Fruit fly (Drosophila melanogaster) whole organism: Measurements from ENCODE around the gene Scox.

Source experiments
- CG8478 ChIP-seq: fragments of >200 bp; optimal IDR thresholded peaks from 2 replicates; lab custom pipeline; 2018; ENCODE audit warnings: inconsistent platforms
- Dll ChIP-seq: fragments of >200 bp; optimal IDR thresholded peaks from 2 replicates; lab custom pipeline; 2017
- EcR ChIP-seq, 2 experiments: fragments of >200 bp; optimal IDR thresholded peaks; 2 replicates each; lab custom pipeline; 2017; ENCODE audit warnings: missing biosample characterization in 2 of 2, missing genetic modification characterization in 2 of 2, missing genetic modification reagents in 2 of 2
- pan ChIP-seq: fragments of >200 bp; optimal IDR thresholded peaks from 2 replicates; lab custom pipeline; 2017
- psq ChIP-seq: fragments of >200 bp; optimal IDR thresholded peaks from 2 replicates; lab custom pipeline; 2017
- usp ChIP-seq: fragments of >200 bp; optimal IDR thresholded peaks from 2 replicates; lab custom pipeline; 2017; ENCODE audit warnings: missing biosample characterization, missing genetic modification characterization, mixed read lengths

DNA sequence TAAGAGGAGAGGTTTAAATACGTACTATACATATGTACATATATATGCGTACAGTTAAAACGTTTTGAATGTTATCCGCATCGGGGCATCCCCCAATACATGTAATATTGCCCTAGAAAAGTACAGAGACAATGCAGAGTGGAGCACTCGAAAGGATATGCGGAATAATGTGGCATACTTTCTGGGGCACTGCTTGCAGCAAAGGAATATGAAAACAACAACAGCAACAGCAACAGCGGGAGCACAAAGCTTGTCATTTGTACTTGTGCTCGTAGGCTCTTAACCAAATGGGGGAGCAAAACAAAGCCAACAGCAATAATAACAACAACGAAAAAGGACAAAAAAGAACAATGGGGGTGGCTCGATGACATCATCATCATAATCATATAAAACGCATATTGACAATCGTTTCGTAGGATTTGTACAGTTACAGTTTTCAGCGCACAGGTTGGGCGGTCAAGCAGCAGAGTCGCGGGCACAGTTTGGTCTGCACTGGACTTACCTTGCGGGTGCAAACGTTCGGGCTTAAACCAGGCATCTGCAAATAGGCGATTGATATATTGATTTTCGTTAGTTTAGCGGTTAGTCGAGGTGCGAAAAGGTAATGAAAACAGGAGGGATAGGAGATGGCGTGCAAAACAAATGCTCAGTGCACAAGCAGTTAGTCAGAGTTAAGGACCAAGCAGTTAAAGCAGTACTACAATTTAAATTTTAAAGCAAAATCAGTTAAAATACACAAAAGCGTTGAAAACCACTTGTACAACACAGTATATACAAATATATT, 35.1 kb upstream of the Scox start:
- no peak for TF ChIP-seq usp (GFP tag; lab: Kevin White, UChicago)
- TF ChIP-seq psq (lab: Kevin White, UChicago), result no peak
- TF ChIP-seq pan (lab: Kevin White, UChicago), result no peak
- TF ChIP-seq Dll (lab: Kevin White, UChicago), result no peak
- TF ChIP-seq EcR (GFP tag; optimal IDR thresholded peaks at IDR 0.05; lab: Kevin White, UChicago), result no peak
- no peak for TF ChIP-seq CG8478 (lab: Kevin White, UChicago)
